Fruit fly (Drosophila melanogaster) whole organism, embryonic: ENCODE data around the gene CG6051.

Experiments used
- B-H1 ChIP-seq: fragments of 200-800 bp; sonication (Bioruptor generic); IDR thresholded peaks from 3 replicates; pipeline ENCODE4 v1.3.6; 2022; ENCODE audit warnings: missing biosample characterization, missing genetic modification characterization
- CG10209 ChIP-seq: fragments of 200-800 bp; sonication (Bioruptor generic); optimal IDR thresholded peaks from 3 replicates; lab custom pipeline; 2017; ENCODE audit warnings: missing biosample characterization, mild to moderate bottlenecking, missing genetic modification characterization, missing genetic modification reagents
- CG11560 ChIP-seq: fragments of 200-800 bp; sonication (Bioruptor generic); IDR thresholded peaks from 3 replicates; pipeline ENCODE4 v1.3.6; 2022; ENCODE audit warnings: missing biosample characterization, missing genetic modification characterization
- CG11696 ChIP-seq: fragments of 200-800 bp; sonication (Bioruptor generic); IDR thresholded peaks from 2 replicates; pipeline ENCODE4 v1.3.6; 2022; ENCODE audit warnings: missing biosample characterization, missing genetic modification characterization
- CG12942 ChIP-seq: fragments of 200-800 bp; sonication (Bioruptor generic); optimal IDR thresholded peaks from 3 replicates; lab custom pipeline; 2016; ENCODE audit warnings: missing biosample characterization, missing genetic modification characterization
- CG13296 ChIP-seq: fragments of 200-800 bp; sonication (Bioruptor generic); optimal IDR thresholded peaks from 3 replicates; lab custom pipeline; 2018; ENCODE audit warnings: missing biosample characterization, mild to moderate bottlenecking, missing genetic modification characterization
- CG15696 ChIP-seq: fragments of 200-800 bp; sonication (Bioruptor generic); optimal IDR thresholded peaks from 2 replicates; lab custom pipeline; 2019; ENCODE audit warnings: missing biosample characterization, mild to moderate bottlenecking, missing genetic modification characterization, moderate library complexity
- CG1602 ChIP-seq: fragments of 200-800 bp; sonication (Bioruptor generic); optimal IDR thresholded peaks from 3 replicates; lab custom pipeline; 2016; ENCODE audit warnings: missing biosample characterization, missing genetic modification characterization
- CG18011 ChIP-seq: fragments of 200-800 bp; sonication (Bioruptor generic); optimal IDR thresholded peaks from 2 replicates; lab custom pipeline; 2017; ENCODE audit warnings: missing biosample characterization, missing genetic modification characterization, mild to moderate bottlenecking, moderate library complexity, missing genotype
- CG18262 ChIP-seq: fragments of 200-800 bp; optimal IDR thresholded peaks from 3 replicates; lab custom pipeline; 2019; ENCODE audit warnings: missing biosample characterization, mild to moderate bottlenecking, missing genetic modification characterization, moderate library complexity
- CG2712 ChIP-seq: fragments of 200-800 bp; optimal IDR thresholded peaks from 3 replicates; lab custom pipeline; 2019; ENCODE audit warnings: missing biosample characterization, mild to moderate bottlenecking, missing genetic modification characterization, moderate library complexity
- CG2875 ChIP-seq: fragments of 200-800 bp; sonication (Bioruptor generic); optimal IDR thresholded peaks from 2 replicates; lab custom pipeline; 2017; ENCODE audit warnings: missing biosample characterization, mild to moderate bottlenecking, missing genetic modification characterization, missing genetic modification reagents
- CG34224 ChIP-seq: fragments of 200-800 bp; sonication (Bioruptor generic); IDR thresholded peaks from 3 replicates; pipeline ENCODE4 v1.3.6; 2022; ENCODE audit warnings: missing biosample characterization, missing genetic modification characterization; ENCODE audit not compliant: partially characterized antibody
- CG34422 ChIP-seq: fragments of 200-800 bp; sonication (Bioruptor generic); IDR thresholded peaks from 3 replicates; pipeline ENCODE4 v1.3.6; 2022; ENCODE audit warnings: missing biosample characterization, missing genetic modification characterization
- CG3726 ChIP-seq: fragments of 200-800 bp; sonication (Bioruptor generic); IDR thresholded peaks from 3 replicates; pipeline ENCODE4, ENCODE4 v1.3.6; 2022; ENCODE audit warnings: missing biosample characterization, missing genetic modification characterization
- CG4424 ChIP-seq: fragments of 200-800 bp; sonication (Bioruptor generic); optimal IDR thresholded peaks from 3 replicates; lab custom pipeline; 2016; ENCODE audit warnings: missing biosample characterization, missing genetic modification characterization
- CG7357 ChIP-seq: fragments of 200-800 bp; sonication (Bioruptor generic); IDR thresholded peaks from 3 replicates; pipeline ENCODE4 v1.3.6; 2022; ENCODE audit warnings: missing biosample characterization, missing genetic modification characterization
- CG7786 ChIP-seq: fragments of 200-800 bp; sonication (Bioruptor generic); optimal IDR thresholded peaks from 2 replicates; lab custom pipeline; 2016; ENCODE audit warnings: missing biosample characterization, missing genetic modification characterization
- CG9797 ChIP-seq: fragments of 200-800 bp; sonication (Bioruptor generic); optimal IDR thresholded peaks from 3 replicates; lab custom pipeline; 2018; ENCODE audit warnings: missing biosample characterization, mild to moderate bottlenecking, missing genetic modification characterization
- CHES-1-like ChIP-seq: fragments of 200-800 bp; sonication (Bioruptor generic); optimal IDR thresholded peaks from 2 replicates; lab custom pipeline; 2016; ENCODE audit warnings: missing biosample characterization, missing genetic modification characterization
- CTCF ChIP-seq: fragments of 200-800 bp; sonication (Bioruptor generic); optimal IDR thresholded peaks from 2 replicates; lab custom pipeline; 2017; ENCODE audit warnings: missing biosample characterization, mild to moderate bottlenecking, missing genetic modification characterization, moderate library complexity
- Dref ChIP-seq: fragments of 200-800 bp; sonication (Bioruptor generic); IDR thresholded peaks from 2 replicates; pipeline ENCODE4 v1.3.6; 2022; ENCODE audit warnings: missing biosample characterization, missing genetic modification characterization
- GATAe ChIP-seq: fragments of 200-800 bp; sonication (Bioruptor generic); conservative IDR thresholded peaks from 2 replicates; pipeline ENCODE4 v1.3.6; 2022; ENCODE audit warnings: missing biosample characterization, missing genetic modification characterization
- Jarid2 ChIP-seq: fragments of 200-800 bp; sonication (Bioruptor generic); optimal IDR thresholded peaks from 3 replicates; lab custom pipeline; 2017; ENCODE audit warnings: mild to moderate bottlenecking, missing biosample characterization, missing genetic modification reagents, missing genetic modification characterization
- Kr ChIP-seq: fragments of 200-800 bp; sonication (Bioruptor generic); optimal IDR thresholded peaks from 2 replicates; lab custom pipeline; 2017; ENCODE audit warnings: missing biosample characterization, mild to moderate bottlenecking, missing genetic modification characterization
- Mes4 ChIP-seq: fragments of 200-800 bp; sonication (Bioruptor generic); optimal IDR thresholded peaks from 2 replicates; lab custom pipeline; 2016; ENCODE audit warnings: missing biosample characterization, missing genetic modification characterization
- Myb ChIP-seq: fragments of 200-800 bp; sonication (Bioruptor generic); optimal IDR thresholded peaks from 2 replicates; lab custom pipeline; 2016; ENCODE audit warnings: missing biosample characterization, missing genetic modification characterization
- Nf-YB ChIP-seq: fragments of 200-800 bp; sonication (Bioruptor generic); optimal IDR thresholded peaks from 3 replicates; lab custom pipeline; 2019; ENCODE audit warnings: missing biosample characterization, mild to moderate bottlenecking, missing genetic modification characterization, moderate library complexity
- PHDP ChIP-seq: fragments of 200-800 bp; sonication (Bioruptor generic); optimal IDR thresholded peaks from 3 replicates; lab custom pipeline; 2018; ENCODE audit warnings: missing biosample characterization, mild to moderate bottlenecking, missing genetic modification characterization, moderate library complexity
- Side ChIP-seq: fragments of 200-800 bp; sonication (Bioruptor generic); optimal IDR thresholded peaks from 2 replicates; lab custom pipeline; 2016; ENCODE audit warnings: missing biosample characterization, missing genetic modification characterization
- YL-1 ChIP-seq: fragments of 200-800 bp; sonication (Bioruptor generic); optimal IDR thresholded peaks from 3 replicates; lab custom pipeline; 2017; ENCODE audit warnings: missing biosample characterization, mild to moderate bottlenecking, missing genetic modification characterization
- ab ChIP-seq: fragments of 200-800 bp; sonication (Bioruptor generic); optimal IDR thresholded peaks from 2 replicates; lab custom pipeline; 2016; ENCODE audit warnings: missing biosample characterization, missing genetic modification characterization
- bcd ChIP-seq: fragments of 200-800 bp; sonication (Bioruptor generic); optimal IDR thresholded peaks from 2 replicates; lab custom pipeline; 2017; ENCODE audit warnings: missing biosample characterization, mild to moderate bottlenecking, missing genetic modification characterization
- cas ChIP-seq: fragments of 200-800 bp; sonication (Bioruptor generic); IDR thresholded peaks from 2 replicates; pipeline ENCODE4 v1.3.6; 2022; ENCODE audit warnings: missing biosample characterization, missing genetic modification characterization
- emc ChIP-seq: fragments of 200-800 bp; sonication (Bioruptor generic); optimal IDR thresholded peaks from 2 replicates; lab custom pipeline; 2016; ENCODE audit warnings: missing biosample characterization, missing genetic modification characterization
- fd102C ChIP-seq: fragments of 200-800 bp; sonication (Bioruptor generic); optimal IDR thresholded peaks from 2 replicates; lab custom pipeline; 2018; ENCODE audit warnings: missing biosample characterization, mild to moderate bottlenecking, missing genetic modification characterization, moderate library complexity
- grn ChIP-seq: fragments of 200-800 bp; sonication (Bioruptor generic); optimal IDR thresholded peaks from 3 replicates; lab custom pipeline; 2017; ENCODE audit warnings: missing biosample characterization, missing genetic modification characterization
- gro ChIP-seq: fragments of 200-800 bp; sonication (Bioruptor generic); optimal IDR thresholded peaks from 2 replicates; lab custom pipeline; 2016; ENCODE audit warnings: missing biosample characterization, missing genetic modification characterization
- lmd ChIP-seq: fragments of 200-800 bp; sonication (Bioruptor generic); IDR thresholded peaks from 2 replicates; pipeline ENCODE4 v1.3.6; 2022; ENCODE audit warnings: missing biosample characterization, missing genetic modification characterization
- mld ChIP-seq: fragments of 200-800 bp; sonication (Bioruptor generic); IDR thresholded peaks from 3 replicates; pipeline ENCODE4 v1.3.6; 2022; ENCODE audit warnings: missing biosample characterization, missing genetic modification characterization; ENCODE audit not compliant: partially characterized antibody
- nmo ChIP-seq: fragments of 200-800 bp; sonication (Bioruptor generic); optimal IDR thresholded peaks from 2 replicates; lab custom pipeline; 2018; ENCODE audit warnings: missing biosample characterization, mild to moderate bottlenecking, missing genetic modification characterization, moderate library complexity
- org-1 ChIP-seq: fragments of 200-800 bp; sonication (Bioruptor generic); optimal IDR thresholded peaks from 2 replicates; lab custom pipeline; 2017; ENCODE audit warnings: missing biosample characterization, missing genetic modification characterization
- otp ChIP-seq: fragments of 200-800 bp; sonication (Bioruptor generic); IDR thresholded peaks from 3 replicates; pipeline ENCODE4, ENCODE4 v1.3.6; 2022; ENCODE audit warnings: missing biosample characterization, missing genetic modification characterization
- pan ChIP-seq, 4 experiments: fragments of >200 bp in 3 of 4; fragments of 200-800 bp in 1 of 4; sonication (Bioruptor generic) in 1 of 4; optimal IDR thresholded peaks in 3 of 4; IDR thresholded peaks in 1 of 4; 2 replicates each; pipeline versions ENCODE4 v1.3.6 to Lab custom; 2017 to 2022; ENCODE audit warnings: missing biosample characterization in 2 of 4, missing genetic modification characterization in 2 of 4, mixed read lengths in 1 of 4
- sens ChIP-seq: fragments of 200-800 bp; sonication (Bioruptor generic); peaks from one replicate; lab custom pipeline; 2016; ENCODE audit warnings: missing biosample characterization, missing genetic modification characterization
- shn ChIP-seq: fragments of 200-800 bp; sonication (Bioruptor generic); optimal IDR thresholded peaks from 3 replicates; lab custom pipeline; 2016; ENCODE audit warnings: missing biosample characterization, missing genetic modification characterization
- slbo ChIP-seq: fragments of 200-800 bp; sonication (Bioruptor generic); IDR thresholded peaks from 2 replicates; pipeline ENCODE4 v1.3.6; 2022; ENCODE audit warnings: missing biosample characterization, missing genetic modification characterization
- slou ChIP-seq: fragments of 200-800 bp; sonication (Bioruptor generic); optimal IDR thresholded peaks from 3 replicates; lab custom pipeline; 2016; ENCODE audit warnings: missing biosample characterization, missing genetic modification characterization
- vvl ChIP-seq: fragments of 200-800 bp; sonication (Bioruptor generic); IDR thresholded peaks from 2 replicates; pipeline ENCODE4 v1.3.6; 2022; ENCODE audit warnings: missing biosample characterization, missing genetic modification characterization
- z ChIP-seq: fragments of 200-800 bp; sonication (Bioruptor generic); IDR thresholded peaks from 3 replicates; pipeline ENCODE4 v1.3.6; 2022; ENCODE audit warnings: missing biosample characterization, missing genetic modification characterization

The CG6051 gene

DNA sequence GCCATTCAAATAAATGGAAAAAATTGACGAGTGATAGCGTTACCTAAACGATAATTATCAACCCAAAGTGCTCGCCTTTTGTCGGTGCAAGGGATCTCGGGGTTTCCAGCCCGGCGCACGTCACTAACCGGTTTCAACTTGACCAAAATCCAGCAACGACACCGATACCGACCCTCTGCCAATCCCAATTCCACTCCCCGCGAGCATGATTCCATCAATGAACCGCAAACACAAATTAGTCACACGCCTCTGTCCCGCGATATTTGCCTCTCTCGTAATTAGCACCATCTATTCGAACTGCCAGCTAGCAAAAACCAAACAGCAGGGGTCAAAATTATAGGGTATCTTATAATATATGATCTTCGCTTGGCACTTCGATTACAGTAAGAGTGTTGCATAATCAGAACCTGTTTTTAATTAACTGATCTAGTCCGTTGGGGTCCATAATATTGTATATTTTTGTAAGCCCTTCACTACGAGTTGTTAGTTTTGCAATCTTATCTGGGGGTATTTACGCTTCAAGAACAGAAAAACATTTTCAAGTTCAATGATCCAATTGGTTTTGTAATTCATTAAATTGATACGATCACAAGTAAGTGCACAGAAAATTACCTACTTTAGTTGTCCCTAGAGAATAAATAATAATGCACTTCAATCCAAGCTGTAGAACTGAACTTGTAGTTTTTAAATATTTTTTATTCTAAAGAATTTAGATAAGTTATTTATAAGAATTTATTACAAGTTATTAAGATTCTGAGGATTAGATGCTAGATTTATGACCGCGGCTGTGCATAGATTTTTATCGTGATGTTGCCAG is 2.4 kb upstream of the CG6051 start (continued):
- TF ChIP-seq Mes4 (GFP tag; lab: Kevin White, UChicago) = no peak
- peak; percentile 42 for TF ChIP-seq Nf-YB
- peak; percentile 17 for TF ChIP-seq CG7786
- no peak for TF ChIP-seq CG12942
- no peak for TF ChIP-seq Kr (GFP tag; lab: Kevin White, UChicago)
- TF ChIP-seq nmo = peak; percentile 5
- TF ChIP-seq Jarid2 = no peak
- TF ChIP-seq CG1602 (GFP tag; lab: Kevin White, UChicago) = no peak
- TF ChIP-seq CHES-1-like (GFP tag; lab: Kevin White, UChicago) = peak; percentile 48
- no peak for TF ChIP-seq fd102C (GFP tag; lab: Kevin White, UChicago)
- peak; percentile 71 for TF ChIP-seq CG10209 (GFP tag; lab: Kevin White, UChicago)
- peak; percentile 15 for TF ChIP-seq Myb
- no peak for TF ChIP-seq gro (GFP tag; lab: Kevin White, UChicago)
- TF ChIP-seq CG7357 (GFP tag; lab: Robert Waterston, UW) = 0 out of 3 replicates have a peak, but pooled peaks have one; percentile 33
- TF ChIP-seq PHDP = peak; percentile 36
- TF ChIP-seq bcd (GFP tag; lab: Kevin White, UChicago) = peak; percentile 66
- TF ChIP-seq CG11560 = no peak
- TF ChIP-seq CG11696 (GFP tag; lab: Robert Waterston, UW) = peak; percentile 83
- TF ChIP-seq cas (GFP tag; lab: Robert Waterston, UW) = no peak
- TF ChIP-seq CTCF = no peak
- peak; percentile 1 for TF ChIP-seq YL-1 (GFP tag; lab: Kevin White, UChicago)
- TF ChIP-seq ab (GFP tag; lab: Kevin White, UChicago) = no peak
- 0 out of 2 replicates have a peak, but pooled peaks have one; percentile 45 for TF ChIP-seq vvl (GFP tag; lab: Robert Waterston, UW)
- no peak for TF ChIP-seq CG9797 (GFP tag; lab: Kevin White, UChicago)
- no peak for TF ChIP-seq Side (GFP tag; lab: Kevin White, UChicago)
- TF ChIP-seq GATAe (GFP tag; lab: Robert Waterston, UW) = 0 out of 2 replicates have a peak, but pooled peaks have one; percentile 16
- no peak for TF ChIP-seq CG3726 (GFP tag; lab: Robert Waterston, UW)
- no peak for TF ChIP-seq CG2875 (GFP tag; lab: Kevin White, UChicago)
- peak; percentile 35 for TF ChIP-seq org-1 (GFP tag; lab: Kevin White, UChicago)
- no peak for TF ChIP-seq shn (GFP tag; lab: Kevin White, UChicago)
- TF ChIP-seq grn (GFP tag; lab: Kevin White, UChicago) = peak; percentile 42
- peak; percentile 20 for TF ChIP-seq CG4424 (GFP tag; lab: Kevin White, UChicago)
- no peak for TF ChIP-seq pan (optimal IDR thresholded peaks at IDR 0.05; lab: Kevin White, UChicago)
- peak in 1 of 2 experiments; percentile 12 for TF ChIP-seq pan (GFP tag; optimal IDR thresholded peaks at IDR 0.05 in 1 of 2, IDR thresholded peaks at IDR 0.05 in 1 of 2)
- TF ChIP-seq B-H1 = no peak
- no peak for TF ChIP-seq emc (GFP tag; lab: Kevin White, UChicago)
- TF ChIP-seq CG18011 (GFP tag; lab: Kevin White, UChicago) = no peak
- TF ChIP-seq Dref (GFP tag; lab: Robert Waterston, UW) = no peak
- TF ChIP-seq sens (GFP tag; lab: Kevin White, UChicago) = peak; percentile 73
- TF ChIP-seq CG34224 (GFP tag; lab: Robert Waterston, UW) = no peak
- TF ChIP-seq CG2712 (tag; lab: Kevin White, UChicago) = peak; percentile 48
- peak; percentile 43; the same call in 1 of the 3 replicates for TF ChIP-seq CG34422 (GFP tag; lab: Robert Waterston, UW)
- TF ChIP-seq mld (GFP tag; lab: Robert Waterston, UW) = no peak
- peak; percentile 68 for TF ChIP-seq CG18262 (tag; lab: Kevin White, UChicago)
- peak; percentile 44; the same call in 1 of the 2 replicates for TF ChIP-seq slbo (GFP tag; lab: Robert Waterston, UW)
- peak; percentile 28 for TF ChIP-seq CG15696 (tag; lab: Kevin White, UChicago)
- TF ChIP-seq z (GFP tag; lab: Robert Waterston, UW) = no peak
- peak; percentile 57; the same call in 1 of the 3 replicates for TF ChIP-seq otp (GFP tag; lab: Robert Waterston, UW)
- TF ChIP-seq CG13296 (GFP tag; lab: Kevin White, UChicago) = peak; percentile 56
- TF ChIP-seq lmd = peak; percentile 33; the same call in 1 of the 2 replicates
- no peak for TF ChIP-seq slou
